Worm (Caenorhabditis elegans) whole organism, midembryonic: ENCODE measurements around the gene tftc-5.

Experiments used
- T22C8.4 ChIP-seq: fragments of 200-800 bp; sonication (Bioruptor generic); IDR thresholded peaks from 2 replicates; pipeline ENCODE4 v1.3.6; 2022; ENCODE audit warnings: missing genetic modification characterization, missing compliant biosample characterization
- cog-1 ChIP-seq: sonication (generic microtip); optimal IDR thresholded peaks from 2 replicates; lab custom pipeline; 2016; ENCODE audit warnings: missing genetic modification characterization, missing compliant biosample characterization
- flt-1 ChIP-seq: fragments of 200-800 bp; sonication (Bioruptor generic); IDR thresholded peaks from 2 replicates; pipeline ENCODE4 v1.3.6; 2022; ENCODE audit warnings: missing genetic modification characterization, missing compliant biosample characterization
- klf-2 ChIP-seq: fragments of 200-800 bp; sonication (Bioruptor generic); conservative IDR thresholded peaks from 2 replicates; pipeline ENCODE4 v1.3.6; 2022; ENCODE audit warnings: missing genetic modification reagents, missing genetic modification characterization, missing compliant biosample characterization
- med-1 ChIP-seq: sonication (generic microtip); optimal IDR thresholded peaks from 2 replicates; lab custom pipeline; 2017; ENCODE audit warnings: missing genetic modification characterization, mild to moderate bottlenecking, missing compliant biosample characterization, antibody characterized with exemption, missing genetic modification reagents; ENCODE audit not compliant: insufficient read depth
- ref-1 ChIP-seq: fragments of 200-800 bp; sonication (Bioruptor generic); conservative IDR thresholded peaks from 2 replicates; pipeline ENCODE4 v1.3.6; 2022; ENCODE audit warnings: missing genetic modification reagents, missing genetic modification characterization, missing compliant biosample characterization
- tab-1 ChIP-seq: fragments of 200-800 bp; sonication (Bioruptor generic); IDR thresholded peaks from 2 replicates; pipeline ENCODE4 v1.3.6; 2022; ENCODE audit warnings: missing genetic modification characterization, missing compliant biosample characterization
- ztf-23 ChIP-seq: fragments of 200-800 bp; sonication (Bioruptor generic); IDR thresholded peaks from 2 replicates; pipeline ENCODE4 v1.3.6; 2022; ENCODE audit warnings: missing genetic modification reagents, missing genetic modification characterization, missing compliant biosample characterization
- ztf-29 ChIP-seq: fragments of 200-800 bp; sonication (Bioruptor generic); IDR thresholded peaks from 2 replicates; pipeline ENCODE4 v1.3.6; 2022; ENCODE audit warnings: missing genetic modification reagents, missing genetic modification characterization, missing compliant biosample characterization

The tftc-5 gene

ce11 chrIII:4021866-4022265 is at the start of gene tftc-5:
TSS of gene tftc-5 (plus strand) at chrIII:4022166.
- TF ChIP-seq ztf-29 (GFP tag; lab: Robert Waterston, UW) (no peak), cog-1 (no peak), flt-1 (GFP tag; lab: Robert Waterston, UW) (no peak), T22C8.4 (no peak), tab-1 (GFP tag; lab: Robert Waterston, UW) (no peak), ztf-23 (no peak), ref-1 (GFP tag; lab: Robert Waterston, UW) (no peak), med-1 (GFP tag; lab: Kevin White, UChicago) (no peak), klf-2 (no peak)

- no peak for TF ChIP-seq ref-1 (GFP tag; lab: Robert Waterston, UW)
- no peak for TF ChIP-seq ztf-23
- no peak for TF ChIP-seq ztf-29 (GFP tag; lab: Robert Waterston, UW)
- no peak for TF ChIP-seq cog-1
- no peak for TF ChIP-seq tab-1 (GFP tag; lab: Robert Waterston, UW)
- TF ChIP-seq klf-2: no peak
- no peak for TF ChIP-seq T22C8.4
- TF ChIP-seq med-1 (GFP tag; lab: Kevin White, UChicago): no peak
- TF ChIP-seq flt-1 (GFP tag; lab: Robert Waterston, UW): no peak
These were observed 49.3 kb upstream of the tftc-5 start, which contains the start of gene R10E9.4 for ce11 chrIII:3972687-3973086. TSS of gene R10E9.4 (minus strand) at chrIII:3972787.

- TF ChIP-seq cog-1: no peak
- TF ChIP-seq T22C8.4: no peak
- TF ChIP-seq ztf-29 (GFP tag; lab: Robert Waterston, UW): no peak
- TF ChIP-seq flt-1 (GFP tag; lab: Robert Waterston, UW): no peak
- TF ChIP-seq ztf-23: no peak
- TF ChIP-seq klf-2: no peak
- no peak for TF ChIP-seq med-1 (GFP tag; lab: Kevin White, UChicago)
- TF ChIP-seq tab-1 (GFP tag; lab: Robert Waterston, UW): no peak
- TF ChIP-seq ref-1 (GFP tag; lab: Robert Waterston, UW): no peak
These were observed 47.5 kb upstream of the tftc-5 start for ce11 chrIII:3974503-3974902.

- TF ChIP-seq ztf-29 (GFP tag; lab: Robert Waterston, UW) (no peak), cog-1 (no peak), klf-2 (no peak), med-1 (GFP tag; lab: Kevin White, UChicago) (no peak)
These were observed 47.0 kb upstream of the tftc-5 start for ce11 chrIII:3975008-3975407.

ce11 chrIII:3976291-3976690 is 45.7 kb upstream of the tftc-5 start, which contains the start of gene msi-1:
TSS of gene msi-1 (minus strand) at chrIII:3976391.
- TF ChIP-seq med-1 (GFP tag; lab: Kevin White, UChicago): no peak

- TF ChIP-seq ztf-29 (GFP tag; lab: Robert Waterston, UW) (no peak), T22C8.4 (no peak), tab-1 (GFP tag; lab: Robert Waterston, UW) (no peak), flt-1 (GFP tag; lab: Robert Waterston, UW) (no peak), cog-1 (no peak), klf-2 (no peak), ref-1 (GFP tag; lab: Robert Waterston, UW) (no peak), med-1 (GFP tag; lab: Kevin White, UChicago) (no peak), ztf-23 (no peak)
These were observed 45.0 kb upstream of the tftc-5 start for ce11 chrIII:3976992-3977391.

- no peak for TF ChIP-seq med-1 (GFP tag; lab: Kevin White, UChicago)
- no peak for TF ChIP-seq cog-1
- no peak for TF ChIP-seq klf-2
- TF ChIP-seq ztf-23: no peak
- no peak for TF ChIP-seq tab-1 (GFP tag; lab: Robert Waterston, UW)
- TF ChIP-seq flt-1 (GFP tag; lab: Robert Waterston, UW): no peak
- no peak for TF ChIP-seq ref-1 (GFP tag; lab: Robert Waterston, UW)
- no peak for TF ChIP-seq ztf-29 (GFP tag; lab: Robert Waterston, UW)
- no peak for TF ChIP-seq T22C8.4
These were observed 43.5 kb upstream of the tftc-5 start for ce11 chrIII:3978438-3978837.

- no peak for TF ChIP-seq med-1 (GFP tag; lab: Kevin White, UChicago)
- no peak for TF ChIP-seq ref-1 (GFP tag; lab: Robert Waterston, UW)
- TF ChIP-seq ztf-29 (GFP tag; lab: Robert Waterston, UW): no peak
- TF ChIP-seq klf-2: no peak
- no peak for TF ChIP-seq tab-1 (GFP tag; lab: Robert Waterston, UW)
- TF ChIP-seq ztf-23: no peak
- TF ChIP-seq T22C8.4: no peak
- TF ChIP-seq flt-1 (GFP tag; lab: Robert Waterston, UW): no peak
- TF ChIP-seq cog-1: no peak
These were observed 41.9 kb upstream of the tftc-5 start for ce11 chrIII:3979980-3980631.

- no peak for TF ChIP-seq tab-1 (GFP tag; lab: Robert Waterston, UW)
- TF ChIP-seq cog-1: no peak
- no peak for TF ChIP-seq flt-1 (GFP tag; lab: Robert Waterston, UW)
- no peak for TF ChIP-seq klf-2
- no peak for TF ChIP-seq T22C8.4
- TF ChIP-seq med-1 (GFP tag; lab: Kevin White, UChicago): no peak
- no peak for TF ChIP-seq ref-1 (GFP tag; lab: Robert Waterston, UW)
- TF ChIP-seq ztf-23: no peak
- no peak for TF ChIP-seq ztf-29 (GFP tag; lab: Robert Waterston, UW)
These were observed 37.9 kb upstream of the tftc-5 start for ce11 chrIII:3984049-3984484.

- TF ChIP-seq T22C8.4 (no peak), klf-2 (no peak), med-1 (GFP tag; lab: Kevin White, UChicago) (no peak), cog-1 (no peak), tab-1 (GFP tag; lab: Robert Waterston, UW) (no peak), ztf-29 (GFP tag; lab: Robert Waterston, UW) (no peak), ref-1 (GFP tag; lab: Robert Waterston, UW) (no peak), ztf-23 (no peak), flt-1 (GFP tag; lab: Robert Waterston, UW) (no peak)
These were observed 35.6 kb upstream of the tftc-5 start, which contains the start of gene Y1A5A.1 for ce11 chrIII:3986368-3986767. TSS of gene Y1A5A.1 (minus strand) at chrIII:3986661.
